Worm (Caenorhabditis elegans) whole organism, L4 larva: ENCODE results near the gene Y55H10A.2.
A peak's percentile ranks its signal among the peaks of the same experiment; 100 is the strongest.
"Not testable (repeated sequence)": the region's sequence is repeated elsewhere in the genome, so short reads cannot be mapped to it uniquely, and the experiment has no call there.

Experiments
- D1046.2 ChIP-seq: fragments of 200-800 bp; sonication (Bioruptor generic); IDR thresholded peaks from 2 replicates; pipeline ENCODE4 v1.3.6; 2022; ENCODE audit warnings: missing genetic modification characterization, missing compliant biosample characterization
- F49E8.2 ChIP-seq: sonication (generic microtip); optimal IDR thresholded peaks from 2 replicates; lab custom pipeline; 2016; ENCODE audit warnings: missing compliant biosample characterization, mild to moderate bottlenecking, missing genetic modification characterization, borderline replicate concordance
- Y105C5A.15 ChIP-seq: fragments of 200-800 bp; sonication (Bioruptor generic); IDR thresholded peaks from 2 replicates; pipeline ENCODE4 v1.3.6; 2022; ENCODE audit warnings: missing genetic modification characterization, missing compliant biosample characterization
- Y5F2A.4 ChIP-seq: fragments of 200-800 bp; sonication (Bioruptor generic); optimal IDR thresholded peaks from 2 replicates; lab custom pipeline; 2018; ENCODE audit warnings: mild to moderate bottlenecking, missing genetic modification characterization, missing compliant biosample characterization
- ZK337.2 ChIP-seq: fragments of 200-800 bp; sonication (Bioruptor generic); IDR thresholded peaks from 2 replicates; pipeline ENCODE4 v1.3.6; 2022; ENCODE audit warnings: missing genetic modification reagents, missing genetic modification characterization, missing compliant biosample characterization
- aha-1 ChIP-seq: fragments of 150-350 bp; peaks from one replicate; lab custom pipeline; 2014; ENCODE audit warnings: missing biosample characterization, missing genetic modification characterization
- aly-2 ChIP-seq: sonication (generic microtip); optimal IDR thresholded peaks from 2 replicates; lab custom pipeline; 2018; ENCODE audit warnings: missing biosample characterization, missing genetic modification characterization
- ama-1 ChIP-seq: fragments of 150-350 bp; optimal IDR thresholded peaks from 2 replicates; lab custom pipeline; 2014; ENCODE audit warnings: inconsistent platforms, mixed read lengths
- ceh-20 ChIP-seq: fragments of 200-800 bp; sonication (Bioruptor generic); IDR thresholded peaks from 2 replicates; pipeline ENCODE4 v1.3.6; 2022; ENCODE audit warnings: missing genetic modification reagents, missing genetic modification characterization, missing compliant biosample characterization
- ceh-44 ChIP-seq: fragments of 200-800 bp; sonication (Bioruptor generic); IDR thresholded peaks from 2 replicates; pipeline ENCODE4 v1.3.6; 2022; ENCODE audit warnings: missing genetic modification reagents, missing genetic modification characterization, missing compliant biosample characterization
- dmd-8 ChIP-seq: fragments of 200-800 bp; sonication (Bioruptor generic); IDR thresholded peaks from 2 replicates; pipeline ENCODE4 v1.3.6; 2022; ENCODE audit warnings: missing genetic modification characterization, missing compliant biosample characterization
- dmd-9 ChIP-seq: fragments of 200-800 bp; sonication (Bioruptor generic); IDR thresholded peaks from 2 replicates; pipeline ENCODE4 v1.3.6; 2022; ENCODE audit warnings: missing genetic modification reagents, missing genetic modification characterization, missing compliant biosample characterization
- dpl-1 ChIP-seq: fragments of 150-350 bp; optimal IDR thresholded peaks from 2 replicates; lab custom pipeline; 2014; ENCODE audit warnings: missing biosample characterization, missing genetic modification reagents, missing genetic modification characterization
- duxl-1 ChIP-seq: sonication (generic microtip); optimal IDR thresholded peaks from 2 replicates; lab custom pipeline; 2016; ENCODE audit warnings: mild to moderate bottlenecking, missing genetic modification characterization, moderate library complexity, missing compliant biosample characterization; ENCODE audit not compliant: poor library complexity
- egl-27 ChIP-seq: sonication (generic microtip); optimal IDR thresholded peaks from 3 replicates; lab custom pipeline; 2017; ENCODE audit warnings: missing biosample characterization, missing genetic modification reagents, missing genetic modification characterization
- hif-1 ChIP-seq, 2 experiments: sonication (generic microtip); optimal IDR thresholded peaks; 2 replicates each; lab custom pipeline; 2016 to 2017; ENCODE audit warnings: missing compliant biosample characterization in 2 of 2, missing genetic modification characterization in 2 of 2, missing genetic modification reagents in 2 of 2, missing genotype in 2 of 2, mild to moderate bottlenecking in 1 of 2
- lim-7 ChIP-seq: fragments of 200-800 bp; sonication (Bioruptor generic); IDR thresholded peaks from 2 replicates; pipeline ENCODE4 v1.3.6; 2022; ENCODE audit warnings: missing genetic modification characterization, missing compliant biosample characterization
- lir-3 ChIP-seq: sonication (generic microtip); optimal IDR thresholded peaks from 2 replicates; lab custom pipeline; 2016; ENCODE audit warnings: mild to moderate bottlenecking, missing genetic modification characterization, missing compliant biosample characterization
- lsy-2 ChIP-seq, 2 experiments: fragments of 150-350 bp in 1 of 2; sonication (generic microtip) in 1 of 2; optimal IDR thresholded peaks; 2 replicates each; lab custom pipeline; 2014 to 2017; ENCODE audit warnings: missing biosample characterization in 2 of 2, missing genetic modification characterization in 2 of 2
- madf-9 ChIP-seq: fragments of 200-800 bp; sonication (Bioruptor generic); conservative IDR thresholded peaks from 2 replicates; pipeline ENCODE4 v1.3.6; 2022; ENCODE audit warnings: missing genetic modification reagents, missing genetic modification characterization, missing compliant biosample characterization
- mdl-1 ChIP-seq, 2 experiments: fragments of 150-350 bp in 1 of 2; sonication (generic microtip) in 1 of 2; optimal IDR thresholded peaks; 2 replicates each; lab custom pipeline; 2014 to 2017; ENCODE audit warnings: missing biosample characterization in 2 of 2, missing genetic modification characterization in 2 of 2
- mep-1 ChIP-seq: fragments of 150-350 bp; sonication (generic microtip); optimal IDR thresholded peaks from 3 replicates; lab custom pipeline; 2014; ENCODE audit warnings: missing biosample characterization, missing genetic modification characterization
- mes-2 ChIP-seq: sonication (generic microtip); optimal IDR thresholded peaks from 2 replicates; lab custom pipeline; 2016; ENCODE audit warnings: missing genotype, mild to moderate bottlenecking, missing genetic modification characterization, missing compliant biosample characterization; ENCODE audit not compliant: poor library complexity, severe bottlenecking
- mxl-3 ChIP-seq: fragments of 200-800 bp; sonication (Bioruptor generic); optimal IDR thresholded peaks from 2 replicates; lab custom pipeline; 2018; ENCODE audit warnings: mild to moderate bottlenecking, missing genetic modification characterization, missing compliant biosample characterization
- nhr-102 ChIP-seq: sonication (generic microtip); optimal IDR thresholded peaks from 2 replicates; lab custom pipeline; 2016; ENCODE audit warnings: mild to moderate bottlenecking, missing genetic modification characterization, moderate library complexity, missing compliant biosample characterization
- nhr-111 ChIP-seq: fragments of 200-800 bp; sonication (Bioruptor generic); optimal IDR thresholded peaks from 2 replicates; lab custom pipeline; 2018; ENCODE audit warnings: mild to moderate bottlenecking, missing genetic modification characterization, missing compliant biosample characterization
- nhr-25 ChIP-seq: sonication (generic microtip); optimal IDR thresholded peaks from 2 replicates; lab custom pipeline; 2017; ENCODE audit warnings: missing genetic modification characterization, mild to moderate bottlenecking, missing compliant biosample characterization, antibody characterized with exemption, moderate library complexity, borderline replicate concordance; ENCODE audit not compliant: insufficient read depth
- nhr-28 ChIP-seq: fragments of 150-350 bp; optimal IDR thresholded peaks from 2 replicates; lab custom pipeline; 2014; ENCODE audit warnings: missing biosample characterization, missing genetic modification characterization
- nhr-42 ChIP-seq: fragments of 200-800 bp; sonication (Bioruptor generic); IDR thresholded peaks from 2 replicates; pipeline ENCODE4 v1.3.6; 2022; ENCODE audit warnings: missing genetic modification characterization, missing compliant biosample characterization
- nhr-6 ChIP-seq: fragments of 150-350 bp; optimal IDR thresholded peaks from 2 replicates; lab custom pipeline; 2014; ENCODE audit warnings: missing biosample characterization, missing genetic modification characterization
- nhr-76 ChIP-seq: fragments of 150-350 bp; optimal IDR thresholded peaks from 2 replicates; lab custom pipeline; 2014; ENCODE audit warnings: missing biosample characterization, missing genetic modification characterization
- rbr-2 ChIP-seq: sonication (generic microtip); optimal IDR thresholded peaks from 2 replicates; lab custom pipeline; 2016; ENCODE audit warnings: missing genotype, missing genetic modification characterization, missing compliant biosample characterization
- sdz-12 ChIP-seq: fragments of 200-800 bp; sonication (Bioruptor generic); optimal IDR thresholded peaks from 2 replicates; lab custom pipeline; 2018; ENCODE audit warnings: mild to moderate bottlenecking, missing genetic modification characterization, missing compliant biosample characterization
- set-16 ChIP-seq: fragments of 200-800 bp; sonication (Bioruptor generic); IDR thresholded peaks from 2 replicates; pipeline ENCODE4 v1.3.6; 2022; ENCODE audit warnings: missing genetic modification reagents, missing genetic modification characterization, missing compliant biosample characterization
- skn-1 ChIP-seq: fragments of 150-350 bp; optimal IDR thresholded peaks from 2 replicates; lab custom pipeline; 2014; ENCODE audit warnings: missing biosample characterization, missing genetic modification characterization
- snpc-1.2 ChIP-seq: fragments of 200-800 bp; sonication (Bioruptor generic); IDR thresholded peaks from 2 replicates; pipeline ENCODE4 v1.3.6; 2022; ENCODE audit warnings: missing genetic modification reagents, missing genetic modification characterization, missing compliant biosample characterization
- snpc-4 ChIP-seq: fragments of 150-350 bp; optimal IDR thresholded peaks from 2 replicates; lab custom pipeline; 2014; ENCODE audit warnings: missing biosample characterization, missing genetic modification characterization
- spr-1 ChIP-seq: sonication (generic microtip); optimal IDR thresholded peaks from 2 replicates; lab custom pipeline; 2016; ENCODE audit warnings: mild to moderate bottlenecking, missing genetic modification characterization, missing compliant biosample characterization
- unc-39 ChIP-seq: sonication (generic microtip); optimal IDR thresholded peaks from 2 replicates; lab custom pipeline; 2017; ENCODE audit warnings: missing biosample characterization, missing genetic modification characterization
- zfp-3 ChIP-seq: fragments of 200-800 bp; sonication (Bioruptor generic); conservative IDR thresholded peaks from 2 replicates; pipeline ENCODE4 v1.3.6; 2022; ENCODE audit warnings: missing genetic modification reagents, missing genetic modification characterization, missing compliant biosample characterization
- zip-11 ChIP-seq: fragments of 200-800 bp; sonication (Bioruptor generic); IDR thresholded peaks from 2 replicates; pipeline ENCODE4 v1.3.6; 2022; ENCODE audit warnings: missing genetic modification characterization, missing compliant biosample characterization
- ztf-7 ChIP-seq: fragments of 150-350 bp; optimal IDR thresholded peaks from 2 replicates; lab custom pipeline; 2014; ENCODE audit warnings: missing biosample characterization, missing genetic modification characterization

Y55H10A.2 gene

ce11 chrIV:3363221-3363620 is at the start of gene Y55H10A.2:
TSS of gene Y55H10A.2 (plus strand) at chrIV:3363521.
- TF ChIP-seq aha-1 (peak; percentile 69), duxl-1 (tag; lab: Kevin White, UChicago) (no peak), aly-2 (no peak), ama-1 (no peak)

ce11 chrIV:3314099-3314498 is 49.2 kb upstream of the Y55H10A.2 start:
- peak in 1 of 2 experiments; percentile 58 for TF ChIP-seq lsy-2 (tag; optimal IDR thresholded peaks at IDR 0.05; lab: Kevin White, UChicago)

DNA sequence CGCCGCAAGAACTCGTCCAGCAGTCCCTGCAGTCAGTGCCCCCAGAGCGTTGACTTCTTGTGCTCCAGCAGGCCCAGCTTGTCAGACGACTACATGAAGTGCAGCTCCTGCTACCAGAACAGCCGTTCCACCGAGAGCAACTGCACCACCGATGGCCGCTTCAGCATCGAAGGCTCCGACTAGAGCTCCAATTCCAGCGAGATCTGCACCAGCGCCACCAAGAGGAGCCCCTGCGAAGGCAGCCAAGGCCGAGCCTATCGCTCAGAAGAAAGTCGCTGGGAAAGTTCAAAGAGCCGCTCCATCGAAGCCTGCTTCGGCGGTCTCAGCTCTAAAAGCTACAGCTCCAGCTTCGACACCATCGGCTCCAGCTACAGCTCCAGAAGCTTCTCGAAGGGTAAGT is 42.5 kb upstream of the Y55H10A.2 start:
- TF ChIP-seq set-16, result peak; percentile 93

- not testable (repeated sequence) for TF ChIP-seq hif-1 (tag; optimal IDR thresholded peaks at IDR 0.05; lab: Kevin White, UChicago); mxl-3 (GFP tag; lab: Kevin White, UChicago); sdz-12 (GFP tag; lab: Kevin White, UChicago)
Measured at ce11 chrIV:3331758-3332157, 31.6 kb upstream of the Y55H10A.2 start, which contains the start of gene F42A6.5. TSS of gene F42A6.5 (minus strand) at chrIV:3331858.

DNA sequence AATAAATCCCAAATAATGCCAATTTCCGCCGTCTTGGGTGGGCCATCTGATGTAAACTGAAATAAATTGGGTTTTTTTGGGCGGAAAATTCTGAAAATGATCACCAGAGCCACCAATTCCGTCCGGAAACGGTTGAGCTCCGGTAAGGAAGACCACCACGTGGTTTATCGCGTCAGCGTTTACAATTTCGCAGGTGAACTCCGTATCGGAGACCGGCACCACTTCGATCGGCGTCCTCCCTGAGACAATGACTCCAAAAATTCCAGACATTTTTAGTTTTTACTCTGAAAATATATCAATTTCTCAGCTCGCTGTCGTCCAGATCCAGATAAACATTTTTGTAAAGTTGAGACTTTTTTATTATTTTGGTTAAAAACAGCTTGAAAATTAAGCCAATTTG is 26.7 kb upstream of the Y55H10A.2 start, which contains the start of gene F42A6.6:
Gene F42A6.6, minus strand, starts transcription at position 289 of the 400 bp plus-strand sequence.
- TF ChIP-seq mep-1, result peak; percentile 40
- no peak for TF ChIP-seq lir-3 (tag; lab: Kevin White, UChicago)
- no peak for TF ChIP-seq nhr-111 (GFP tag; lab: Kevin White, UChicago)
- no peak for TF ChIP-seq sdz-12 (GFP tag; lab: Kevin White, UChicago)
- peak; percentile 71 for TF ChIP-seq snpc-1.2 (GFP tag; lab: Robert Waterston, UW)
- no peak for TF ChIP-seq D1046.2 (GFP tag; lab: Robert Waterston, UW)
- TF ChIP-seq set-16, result no peak; the same call in 1 of the 2 replicates
- TF ChIP-seq Y5F2A.4 (GFP tag; lab: Kevin White, UChicago), result peak; percentile 77
- TF ChIP-seq nhr-25 (tag; lab: Kevin White, UChicago), result peak; percentile 50
- no peak for TF ChIP-seq egl-27 (tag; lab: Kevin White, UChicago)
- TF ChIP-seq ztf-7 (tag; lab: Kevin White, UChicago), result no peak
- peak; percentile 57; the same call in 1 of the 2 replicates for TF ChIP-seq ceh-20 (GFP tag; lab: Robert Waterston, UW)
- TF ChIP-seq zfp-3, result peak; percentile 70; the same call in 1 of the 2 replicates
- peak; percentile 84 for TF ChIP-seq F49E8.2 (tag; lab: Kevin White, UChicago)
- TF ChIP-seq nhr-6 (tag; lab: Kevin White, UChicago), result no peak
- TF ChIP-seq nhr-28 (tag; lab: Kevin White, UChicago), result no peak
- peak; percentile 83 for TF ChIP-seq ama-1
- TF ChIP-seq rbr-2 (tag; lab: Kevin White, UChicago), result peak; percentile 33
- no peak for TF ChIP-seq zip-11 (GFP tag; lab: Robert Waterston, UW)
- TF ChIP-seq ceh-44 (GFP tag; lab: Robert Waterston, UW), result no peak
- peak; percentile 33 for TF ChIP-seq duxl-1 (tag; lab: Kevin White, UChicago)
- TF ChIP-seq lim-7 (GFP tag; lab: Robert Waterston, UW), result no peak
- no peak for TF ChIP-seq unc-39 (tag; lab: Kevin White, UChicago)
- TF ChIP-seq mdl-1 (tag; optimal IDR thresholded peaks at IDR 0.05; lab: Kevin White, UChicago), result no peak
- peak; percentile 62 for TF ChIP-seq nhr-102 (tag; lab: Kevin White, UChicago)
- TF ChIP-seq spr-1 (tag; lab: Kevin White, UChicago), result peak; percentile 69
- TF ChIP-seq dpl-1 (GFP tag; lab: Kevin White, UChicago), result no peak
- no peak for TF ChIP-seq skn-1 (tag; lab: Kevin White, UChicago)
- no peak for TF ChIP-seq ZK337.2 (GFP tag; lab: Robert Waterston, UW)
- peak; percentile 60 for TF ChIP-seq Y105C5A.15
- TF ChIP-seq dmd-8 (GFP tag; lab: Robert Waterston, UW), result no peak
- TF ChIP-seq nhr-76 (tag; lab: Kevin White, UChicago), result no peak
- no peak for TF ChIP-seq mxl-3 (GFP tag; lab: Kevin White, UChicago)
- peak; percentile 48 for TF ChIP-seq mes-2 (tag; lab: Kevin White, UChicago)
- no peak for TF ChIP-seq madf-9
- TF ChIP-seq dmd-9, result no peak
- TF ChIP-seq snpc-4 (tag; lab: Kevin White, UChicago), result no peak
- TF ChIP-seq nhr-42 (GFP tag; lab: Robert Waterston, UW), result no peak; the same call in 1 of the 2 replicates
- peak in 1 of 2 experiments; percentile 53 for TF ChIP-seq lsy-2 (tag; optimal IDR thresholded peaks at IDR 0.05; lab: Kevin White, UChicago)
